Worm (Caenorhabditis elegans): ENCODE results near the gene acs-5.

ce11 chrIII:13534704-13535103 is 8.6 kb downstream of the acs-5 start:
- TF ChIP-seq snpc-4 (tag; optimal IDR thresholded peaks at IDR 0.05) = no peak
- no peak for TF ChIP-seq aly-2 (tag; optimal IDR thresholded peaks at IDR 0.05)
- peak; percentile 6 for TF ChIP-seq nhr-28 (tag; optimal IDR thresholded peaks at IDR 0.05)
- no peak for TF ChIP-seq dve-1 (tag; optimal IDR thresholded peaks at IDR 0.05; ENCODE audit: insufficient read depth)
- no peak for TF ChIP-seq ztf-7 (tag; optimal IDR thresholded peaks at IDR 0.05)
- TF ChIP-seq mxl-3 (GFP tag; optimal IDR thresholded peaks at IDR 0.05) = no peak
- no peak for TF ChIP-seq aha-1 (tag)
- TF ChIP-seq ztf-11 (tag; optimal IDR thresholded peaks at IDR 0.05) = no peak
- no peak for TF ChIP-seq nhr-77 (tag; optimal IDR thresholded peaks at IDR 0.05)
- no peak for TF ChIP-seq nhr-11 (tag; optimal IDR thresholded peaks at IDR 0.05)
- TF ChIP-seq dpl-1 (GFP tag; optimal IDR thresholded peaks at IDR 0.05) = no peak
- no peak for TF ChIP-seq nhr-76 (tag; optimal IDR thresholded peaks at IDR 0.05)
- no peak for TF ChIP-seq R02D3.7 (tag; optimal IDR thresholded peaks at IDR 0.05)

Measured in whole organism, L4 larva.